Fruit fly (Drosophila melanogaster) whole organism, embryonic: ENCODE measurements around the gene CG7227.

Experiments used
- Atf3 ChIP-seq: fragments of 200-800 bp; sonication (Bioruptor generic); optimal IDR thresholded peaks from 3 replicates; lab custom pipeline; 2016; ENCODE audit warnings: missing biosample characterization, missing genetic modification characterization
- B-H2 ChIP-seq: fragments of 200-800 bp; sonication (Bioruptor generic); optimal IDR thresholded peaks from 2 replicates; lab custom pipeline; 2018; ENCODE audit warnings: missing biosample characterization, mild to moderate bottlenecking, missing genetic modification characterization
- C15 ChIP-seq: fragments of 200-800 bp; sonication (Bioruptor generic); IDR thresholded peaks from 3 replicates; pipeline ENCODE4 v1.3.6; 2022; ENCODE audit warnings: missing biosample characterization, missing genetic modification characterization
- CG10543 ChIP-seq: fragments of 200-800 bp; sonication (Bioruptor generic); optimal IDR thresholded peaks from 3 replicates; lab custom pipeline; 2017; ENCODE audit warnings: missing biosample characterization, mild to moderate bottlenecking, missing genetic modification characterization, moderate library complexity
- CG10565 ChIP-seq: fragments of 200-800 bp; sonication (Bioruptor generic); optimal IDR thresholded peaks from 3 replicates; lab custom pipeline; 2016; ENCODE audit warnings: missing biosample characterization, mild to moderate bottlenecking, missing genetic modification characterization
- CG11093 ChIP-seq: fragments of 200-800 bp; sonication (Bioruptor generic); IDR thresholded peaks from 3 replicates; pipeline ENCODE4 v1.3.6; 2022; ENCODE audit warnings: missing biosample characterization, missing genetic modification characterization
- CG12744 ChIP-seq: fragments of 200-800 bp; sonication (Bioruptor generic); optimal IDR thresholded peaks from 2 replicates; lab custom pipeline; 2016; ENCODE audit warnings: missing biosample characterization, missing genetic modification characterization
- CG12769 ChIP-seq: fragments of 200-800 bp; sonication (Bioruptor generic); optimal IDR thresholded peaks from 2 replicates; lab custom pipeline; 2019; ENCODE audit warnings: missing biosample characterization, mild to moderate bottlenecking, missing genetic modification characterization, moderate library complexity
- CG13894 ChIP-seq: fragments of 200-800 bp; sonication (Bioruptor generic); optimal IDR thresholded peaks from 3 replicates; lab custom pipeline; 2018; ENCODE audit warnings: missing biosample characterization, mild to moderate bottlenecking, missing genetic modification characterization, moderate library complexity
- CG17829 ChIP-seq: fragments of 200-800 bp; optimal IDR thresholded peaks from 2 replicates; lab custom pipeline; 2019; ENCODE audit warnings: missing biosample characterization, mild to moderate bottlenecking, missing genetic modification characterization, moderate library complexity
- CG31365 ChIP-seq: fragments of 200-800 bp; sonication (Bioruptor generic); optimal IDR thresholded peaks from 2 replicates; lab custom pipeline; 2018; ENCODE audit warnings: missing biosample characterization, mild to moderate bottlenecking, missing genetic modification characterization
- CG34376 ChIP-seq: fragments of 200-800 bp; sonication (Bioruptor generic); optimal IDR thresholded peaks from 2 replicates; lab custom pipeline; 2018; ENCODE audit warnings: missing biosample characterization, mild to moderate bottlenecking, missing genetic modification characterization
- CG3995 ChIP-seq: fragments of 200-800 bp; sonication (Bioruptor generic); optimal IDR thresholded peaks from 3 replicates; lab custom pipeline; 2016; ENCODE audit warnings: missing biosample characterization, missing genetic modification characterization
- CG4360 ChIP-seq: fragments of 200-800 bp; sonication (Bioruptor generic); IDR thresholded peaks from 2 replicates; pipeline ENCODE4 v1.3.6; 2022; ENCODE audit warnings: missing biosample characterization, missing genetic modification characterization
- CG7928 ChIP-seq: fragments of 200-800 bp; sonication (Bioruptor generic); optimal IDR thresholded peaks from 2 replicates; lab custom pipeline; 2017; ENCODE audit warnings: missing biosample characterization, mild to moderate bottlenecking, missing genetic modification characterization
- CG9215 ChIP-seq: fragments of 200-800 bp; sonication (Bioruptor generic); IDR thresholded peaks from 2 replicates; pipeline ENCODE4 v1.3.6; 2022; ENCODE audit warnings: missing biosample characterization, missing genetic modification characterization
- CG9727 ChIP-seq: fragments of 200-800 bp; sonication (Bioruptor generic); optimal IDR thresholded peaks from 3 replicates; lab custom pipeline; 2017; ENCODE audit warnings: missing biosample characterization, mild to moderate bottlenecking, missing genetic modification characterization
- Doc2 ChIP-seq: fragments of 200-800 bp; sonication (Bioruptor generic); IDR thresholded peaks from 2 replicates; pipeline ENCODE4 v1.3.6; 2022; ENCODE audit warnings: missing biosample characterization, missing genetic modification characterization
- Hey ChIP-seq: fragments of 200-800 bp; sonication (Bioruptor generic); optimal IDR thresholded peaks from 3 replicates; lab custom pipeline; 2018; ENCODE audit warnings: missing biosample characterization, mild to moderate bottlenecking, missing genetic modification characterization
- Jarid2 ChIP-seq: fragments of 200-800 bp; sonication (Bioruptor generic); optimal IDR thresholded peaks from 3 replicates; lab custom pipeline; 2017; ENCODE audit warnings: mild to moderate bottlenecking, missing biosample characterization, missing genetic modification reagents, missing genetic modification characterization
- MESR4 ChIP-seq: fragments of 200-800 bp; sonication (Bioruptor generic); optimal IDR thresholded peaks from 2 replicates; lab custom pipeline; 2018; ENCODE audit warnings: missing biosample characterization, mild to moderate bottlenecking, missing genetic modification characterization, moderate library complexity
- Med ChIP-seq: fragments of 200-800 bp; sonication (Bioruptor generic); peaks from one replicate; lab custom pipeline; 2016; ENCODE audit warnings: missing biosample characterization, missing genetic modification characterization, mild to moderate bottlenecking, inconsistent platforms, moderate library complexity
- Meics ChIP-seq: fragments of 200-800 bp; sonication (Bioruptor generic); optimal IDR thresholded peaks from 2 replicates; lab custom pipeline; 2017; ENCODE audit warnings: missing biosample characterization, mild to moderate bottlenecking, missing genetic modification characterization
- Neu2 ChIP-seq: fragments of 200-800 bp; sonication (Bioruptor generic); optimal IDR thresholded peaks from 3 replicates; lab custom pipeline; 2016; ENCODE audit warnings: missing biosample characterization, missing genetic modification characterization, borderline replicate concordance
- Opbp ChIP-seq: fragments of 200-800 bp; sonication (Bioruptor generic); IDR thresholded peaks from 3 replicates; pipeline ENCODE4 v1.3.6; 2022; ENCODE audit warnings: missing biosample characterization, missing genetic modification characterization; ENCODE audit not compliant: partially characterized antibody
- Optix ChIP-seq: fragments of 200-800 bp; sonication (Bioruptor generic); IDR thresholded peaks from 3 replicates; pipeline ENCODE4 v1.3.6; 2022; ENCODE audit warnings: missing biosample characterization, missing genetic modification characterization
- Scr ChIP-seq: fragments of 200-800 bp; sonication (Bioruptor generic); IDR thresholded peaks from 2 replicates; pipeline ENCODE4 v1.3.6; 2022; ENCODE audit warnings: missing biosample characterization, missing genetic modification characterization; ENCODE audit not compliant: partially characterized antibody
- Sin3A ChIP-seq: fragments of >200 bp; optimal IDR thresholded peaks from 2 replicates; lab custom pipeline; 2018
- Sox100B ChIP-seq: fragments of 200-800 bp; sonication (Bioruptor generic); optimal IDR thresholded peaks from 3 replicates; lab custom pipeline; 2018; ENCODE audit warnings: missing biosample characterization, mild to moderate bottlenecking, missing genetic modification characterization
- Tbp ChIP-seq: fragments of >200 bp; optimal IDR thresholded peaks from 2 replicates; lab custom pipeline; 2018; ENCODE audit warnings: missing biosample characterization, missing genetic modification characterization
- Trl ChIP-seq, 3 experiments: fragments of >200 bp in 2 of 3; fragments of 200-800 bp in 1 of 3; sonication (Bioruptor generic) in 1 of 3; optimal IDR thresholded peaks; 2 replicates in 1 of 3; 3 replicates in 2 of 3; lab custom pipeline; 2016 to 2017; ENCODE audit warnings: missing biosample characterization in 1 of 3, missing genetic modification characterization in 1 of 3
- abd-A ChIP-seq: fragments of 200-800 bp; sonication (Bioruptor generic); optimal IDR thresholded peaks from 3 replicates; lab custom pipeline; 2019; ENCODE audit warnings: missing biosample characterization, mild to moderate bottlenecking, missing genetic modification characterization, moderate library complexity
- ara ChIP-seq: fragments of 200-800 bp; sonication (Bioruptor generic); IDR thresholded peaks from 2 replicates; pipeline ENCODE4 v1.3.6; 2022; ENCODE audit warnings: missing biosample characterization, missing genetic modification characterization
- caup ChIP-seq: fragments of 200-800 bp; sonication (Bioruptor generic); optimal IDR thresholded peaks from 3 replicates; lab custom pipeline; 2017; ENCODE audit warnings: missing biosample characterization, mild to moderate bottlenecking, missing genetic modification characterization, moderate library complexity; ENCODE audit not compliant: severe bottlenecking
- chinmo ChIP-seq: fragments of 200-800 bp; sonication (Bioruptor generic); IDR thresholded peaks from 4 replicates; pipeline ENCODE4 v1.3.6; 2022; ENCODE audit warnings: missing biosample characterization, missing genetic modification characterization; ENCODE audit not compliant: partially characterized antibody
- ewg ChIP-seq: fragments of 200-800 bp; sonication (Bioruptor generic); optimal IDR thresholded peaks from 3 replicates; lab custom pipeline; 2017; ENCODE audit warnings: mild to moderate bottlenecking, missing biosample characterization, missing genetic modification reagents, missing genetic modification characterization
- hb ChIP-seq: fragments of 200-800 bp; sonication (Bioruptor generic); IDR thresholded peaks from 3 replicates; pipeline ENCODE4 v1.3.6; 2022; ENCODE audit warnings: missing biosample characterization, missing genetic modification characterization; ENCODE audit not compliant: partially characterized antibody
- insv ChIP-seq, 2 experiments: fragments of 200-800 bp; sonication (Bioruptor generic); optimal IDR thresholded peaks; 3 replicates each; lab custom pipeline; 2016 to 2018; ENCODE audit warnings: missing biosample characterization in 2 of 2, missing genetic modification characterization in 2 of 2
- nom ChIP-seq: fragments of 200-800 bp; sonication (Bioruptor generic); optimal IDR thresholded peaks from 2 replicates; lab custom pipeline; 2017; ENCODE audit warnings: missing biosample characterization, missing genetic modification characterization, mild to moderate bottlenecking, moderate library complexity, missing genetic modification reagents
- pan ChIP-seq, 4 experiments: fragments of >200 bp in 3 of 4; fragments of 200-800 bp in 1 of 4; sonication (Bioruptor generic) in 1 of 4; optimal IDR thresholded peaks in 3 of 4; IDR thresholded peaks in 1 of 4; 2 replicates each; pipeline versions ENCODE4 v1.3.6 to Lab custom; 2017 to 2022; ENCODE audit warnings: missing biosample characterization in 2 of 4, missing genetic modification characterization in 2 of 4, mixed read lengths in 1 of 4
- pb ChIP-seq: fragments of 200-800 bp; sonication (Bioruptor generic); optimal IDR thresholded peaks from 3 replicates; lab custom pipeline; 2016; ENCODE audit warnings: missing biosample characterization, missing genetic modification characterization
- psq ChIP-seq: fragments of 200-800 bp; sonication (Bioruptor generic); optimal IDR thresholded peaks from 2 replicates; lab custom pipeline; 2017; ENCODE audit warnings: missing biosample characterization, missing genetic modification characterization
- sob ChIP-seq: fragments of 200-800 bp; sonication (Bioruptor generic); IDR thresholded peaks from 2 replicates; pipeline ENCODE4 v1.3.6; 2022; ENCODE audit warnings: missing biosample characterization, missing genetic modification characterization
- sug ChIP-seq: fragments of 200-800 bp; optimal IDR thresholded peaks from 2 replicates; lab custom pipeline; 2019; ENCODE audit warnings: missing biosample characterization, mild to moderate bottlenecking, missing genetic modification characterization, moderate library complexity
- tgo ChIP-seq: fragments of 200-800 bp; sonication (Bioruptor generic); IDR thresholded peaks from 3 replicates; pipeline ENCODE4 v1.3.6; 2022; ENCODE audit warnings: missing biosample characterization, missing genetic modification characterization
- twi ChIP-seq: fragments of 200-800 bp; optimal IDR thresholded peaks from 2 replicates; lab custom pipeline; 2019; ENCODE audit warnings: missing biosample characterization, mild to moderate bottlenecking, missing genetic modification characterization, moderate library complexity

The CG7227 gene

dm6 chr2L:8007160-8007876 is 9.4 kb upstream of the CG7227 start, which contains the start of gene Spn28Dc:
Spn28Dc (minus strand) TSS chr2L:8007210.
- TF ChIP-seq Atf3 (GFP tag; lab: Kevin White, UChicago) (no peak), Trl (optimal IDR thresholded peaks at IDR 0.05; lab: Kevin White, UChicago) (peak in 1 of 2 experiments; percentile 48), Trl (GFP tag; optimal IDR thresholded peaks at IDR 0.05; lab: Kevin White, UChicago) (no peak), Scr (GFP tag; lab: Robert Waterston, UW) (no peak), CG9727 (GFP tag; lab: Kevin White, UChicago) (no peak), CG7928 (GFP tag; lab: Kevin White, UChicago) (no peak), C15 (GFP tag; lab: Robert Waterston, UW) (no peak), CG4360 (GFP tag; lab: Robert Waterston, UW) (no peak), ara (no peak), pan (optimal IDR thresholded peaks at IDR 0.05; lab: Kevin White, UChicago) (no peak), pan (GFP tag; optimal IDR thresholded peaks at IDR 0.05 in 1 of 2, IDR thresholded peaks at IDR 0.05 in 1 of 2) (no peak), CG31365 (tag; lab: Kevin White, UChicago) (no peak), nom (peak; percentile 74), CG12744 (GFP tag; lab: Kevin White, UChicago) (no peak), Hey (tag; lab: Kevin White, UChicago) (no peak), Tbp (GFP tag; lab: Kevin White, UChicago) (no peak), Sin3A (no peak), CG11093 (no peak), Opbp (GFP tag; lab: Robert Waterston, UW) (no peak), CG12769 (tag; lab: Kevin White, UChicago) (peak; percentile 22), caup (GFP tag; lab: Kevin White, UChicago) (no peak), CG9215 (no peak), Sox100B (GFP tag; lab: Kevin White, UChicago) (no peak), Med (GFP tag; lab: Kevin White, UChicago) (peak; percentile 80), CG10565 (GFP tag; lab: Kevin White, UChicago) (no peak), CG10543 (GFP tag; lab: Kevin White, UChicago) (peak; percentile 28), ewg (no peak), twi (tag; lab: Kevin White, UChicago) (no peak), abd-A (tag; lab: Kevin White, UChicago) (no peak), sob (GFP tag; lab: Robert Waterston, UW) (no peak), B-H2 (GFP tag; lab: Kevin White, UChicago) (no peak), CG17829 (tag; lab: Kevin White, UChicago) (no peak), insv (GFP tag; optimal IDR thresholded peaks at IDR 0.05; lab: Kevin White, UChicago) (no peak), Jarid2 (peak; percentile 31), psq (no peak), CG34376 (GFP tag; lab: Kevin White, UChicago) (peak; percentile 63), sug (tag; lab: Kevin White, UChicago) (peak; percentile 15), MESR4 (no peak), Doc2 (GFP tag; lab: Robert Waterston, UW) (no peak), CG3995 (GFP tag; lab: Kevin White, UChicago) (no peak), Meics (GFP tag; lab: Kevin White, UChicago) (no peak), pb (GFP tag; lab: Kevin White, UChicago) (no peak), CG13894 (peak; percentile 28), tgo (no peak), chinmo (GFP tag; lab: Robert Waterston, UW) (0 out of 4 replicates have a peak, but pooled peaks have one; percentile 55), Optix (GFP tag; lab: Robert Waterston, UW) (no peak), hb (GFP tag; lab: Robert Waterston, UW) (no peak), Neu2 (GFP tag; lab: Kevin White, UChicago) (no peak)
